Worm (Caenorhabditis elegans): ENCODE results near the gene lsm-7.

lsm-7 gene

DNA sequence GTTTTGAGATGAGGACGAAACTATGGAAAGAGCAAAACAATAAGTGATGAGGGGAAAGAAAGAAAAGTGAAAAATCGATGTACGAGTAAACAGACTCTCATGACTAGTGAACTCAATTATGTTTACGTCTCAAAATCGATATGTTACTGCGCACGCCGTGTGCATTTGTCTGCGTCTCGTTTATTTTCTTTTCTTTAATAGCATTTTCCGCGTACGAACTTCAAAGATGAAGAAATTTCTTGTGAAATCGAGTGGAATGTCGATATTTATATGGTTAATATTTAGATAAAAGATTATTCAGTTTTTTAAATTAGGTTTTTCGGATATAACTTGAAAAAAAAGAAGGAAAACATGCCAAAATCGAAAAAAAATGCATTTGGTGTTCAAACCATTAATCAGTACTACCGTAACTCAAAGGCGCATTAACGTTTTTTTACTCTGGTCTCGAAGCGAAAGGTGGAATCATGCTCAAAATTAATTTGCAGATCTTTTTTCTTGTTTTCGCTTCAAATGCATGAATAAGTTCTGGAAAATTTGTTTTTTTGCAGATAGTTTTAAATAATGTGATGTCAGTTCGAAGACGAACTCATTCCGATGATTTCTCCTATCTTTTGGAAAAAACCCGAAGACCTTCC, 3.7 kb downstream of the lsm-7 start, which contains the start of gene fic-1 (continued):
- TF ChIP-seq dmd-6 (GFP tag; IDR thresholded peaks at IDR 0.05) (peak; percentile 58), nhr-111 (GFP tag; optimal IDR thresholded peaks at IDR 0.05) (no peak), ctbp-1 (GFP tag; IDR thresholded peaks at IDR 0.05) (peak; percentile 54; the same call in 1 of the 2 replicates), daf-8 (GFP tag; IDR thresholded peaks at IDR 0.05) (no peak), mxl-2 (GFP tag; conservative IDR thresholded peaks at IDR 0.05) (no peak), jun-1 (tag; optimal IDR thresholded peaks at IDR 0.05) (no peak), cey-2 (tag; optimal IDR thresholded peaks at IDR 0.05; ENCODE audit: borderline replicate concordance, insufficient read depth) (no peak), mes-2 (tag; optimal IDR thresholded peaks at IDR 0.05; ENCODE audit: poor library complexity, severe bottlenecking) (peak; percentile 41), nhr-48 (tag; optimal IDR thresholded peaks at IDR 0.05) (no peak), nhr-10 (tag; optimal IDR thresholded peaks at IDR 0.05) (no peak), F26F4.8 (GFP tag; conservative IDR thresholded peaks at IDR 0.05) (no peak), tag-97 (GFP tag; IDR thresholded peaks at IDR 0.05) (no peak), sdz-12 (GFP tag; optimal IDR thresholded peaks at IDR 0.05) (no peak), R02D3.7 (tag; optimal IDR thresholded peaks at IDR 0.05) (no peak), tra-1 (GFP tag; IDR thresholded peaks at IDR 0.05) (no peak), mxl-3 (GFP tag; optimal IDR thresholded peaks at IDR 0.05) (no peak), lin-13 (GFP tag; optimal IDR thresholded peaks at IDR 0.05) (no peak), lin-29 (GFP tag; IDR thresholded peaks at IDR 0.05) (no peak), set-16 (GFP tag; IDR thresholded peaks at IDR 0.05) (no peak), nhr-77 (tag; optimal IDR thresholded peaks at IDR 0.05) (no peak), hlh-30 (tag; optimal IDR thresholded peaks at IDR 0.05; ENCODE audit: insufficient read depth) (peak; percentile 93), ZK337.2 (GFP tag; IDR thresholded peaks at IDR 0.05) (no peak), snpc-4 (tag; optimal IDR thresholded peaks at IDR 0.05) (no peak), vab-7 (GFP tag; IDR thresholded peaks at IDR 0.05) (no peak), lin-38 (GFP tag; IDR thresholded peaks at IDR 0.05) (peak; percentile 24), ceh-20 (GFP tag; IDR thresholded peaks at IDR 0.05) (no peak), lir-3 (tag; optimal IDR thresholded peaks at IDR 0.05) (no peak), saeg-2 (GFP tag; IDR thresholded peaks at IDR 0.05) (no peak), zip-2 (tag; optimal IDR thresholded peaks at IDR 0.05) (no peak), rbr-2 (tag; optimal IDR thresholded peaks at IDR 0.05) (no peak), nhr-28 (tag; optimal IDR thresholded peaks at IDR 0.05) (peak; percentile 14), zfp-2 (tag; optimal IDR thresholded peaks at IDR 0.05) (no peak), gei-8 (GFP tag; optimal IDR thresholded peaks at IDR 0.05) (no peak), madf-9 (GFP tag; conservative IDR thresholded peaks at IDR 0.05) (no peak), Y75B8A.6 (GFP tag; IDR thresholded peaks at IDR 0.05) (no peak), nhr-11 (tag; optimal IDR thresholded peaks at IDR 0.05) (peak; percentile 57), daf-12 (tag; optimal IDR thresholded peaks at IDR 0.05) (no peak), dmd-9 (GFP tag; IDR thresholded peaks at IDR 0.05) (no peak), hlh-11 (tag; optimal IDR thresholded peaks at IDR 0.05) (peak; percentile 62), hmg-1.1 (GFP tag; IDR thresholded peaks at IDR 0.05) (0 out of 2 replicates have a peak, but pooled peaks have one; percentile 39), aha-1 (tag) (no peak), madf-5 (GFP tag; IDR thresholded peaks at IDR 0.05) (no peak), F49E8.2 (tag; optimal IDR thresholded peaks at IDR 0.05; ENCODE audit: borderline replicate concordance) (no peak), lsy-2 (tag; optimal IDR thresholded peaks at IDR 0.05) (peak; percentile 32 to 77), dve-1 (tag; optimal IDR thresholded peaks at IDR 0.05; ENCODE audit: insufficient read depth) (peak; percentile 58), mep-1 (tag; optimal IDR thresholded peaks at IDR 0.05) (peak; percentile 68), ces-1 (GFP tag; optimal IDR thresholded peaks at IDR 0.05) (peak; percentile 92), nhr-76 (tag; optimal IDR thresholded peaks at IDR 0.05) (no peak), ZK546.5 (tag; optimal IDR thresholded peaks at IDR 0.05) (no peak), nhr-6 (tag; optimal IDR thresholded peaks at IDR 0.05) (no peak)

All from whole organism, L4 larva.